Worm (Caenorhabditis elegans): ENCODE results near the gene cls-2.

Gene cls-2

ce11 chrIII:9081763-9082162 lies 26.9 kb downstream of the cls-2 start, which contains the start of gene far-2:
Gene far-2 (plus strand): TSS chrIII:9081828.
- TF ChIP-seq hpl-2 (GFP tag; optimal IDR thresholded peaks at IDR 0.05) (no peak), lin-39 (tag; optimal IDR thresholded peaks at IDR 0.05) (no peak), fos-1 (tag; optimal IDR thresholded peaks at IDR 0.05) (no peak), ces-1 (GFP tag; optimal IDR thresholded peaks at IDR 0.05) (no peak), ceh-82 (tag; optimal IDR thresholded peaks at IDR 0.05) (no peak), egl-27 (tag; optimal IDR thresholded peaks at IDR 0.05) (no peak), nhr-84 (tag; optimal IDR thresholded peaks at IDR 0.05) (no peak), ets-5 (GFP tag; IDR thresholded peaks at IDR 0.05) (no peak), nhr-28 (tag; optimal IDR thresholded peaks at IDR 0.05) (no peak), snpc-4 (tag; optimal IDR thresholded peaks at IDR 0.05) (no peak), pqm-1 (tag; optimal IDR thresholded peaks at IDR 0.05) (no peak), pax-3 (tag; optimal IDR thresholded peaks at IDR 0.05) (no peak), pag-3 (tag; optimal IDR thresholded peaks at IDR 0.05; ENCODE audit: borderline replicate concordance, insufficient read depth) (no peak), ceh-90 (tag; optimal IDR thresholded peaks at IDR 0.05) (no peak), lsy-2 (tag; optimal IDR thresholded peaks at IDR 0.05) (no peak), ceh-8 (GFP tag; optimal IDR thresholded peaks at IDR 0.05) (no peak), unc-98 (GFP tag; IDR thresholded peaks at IDR 0.05) (no peak), fkh-10 (GFP tag; optimal IDR thresholded peaks at IDR 0.05) (no peak)

DNA sequence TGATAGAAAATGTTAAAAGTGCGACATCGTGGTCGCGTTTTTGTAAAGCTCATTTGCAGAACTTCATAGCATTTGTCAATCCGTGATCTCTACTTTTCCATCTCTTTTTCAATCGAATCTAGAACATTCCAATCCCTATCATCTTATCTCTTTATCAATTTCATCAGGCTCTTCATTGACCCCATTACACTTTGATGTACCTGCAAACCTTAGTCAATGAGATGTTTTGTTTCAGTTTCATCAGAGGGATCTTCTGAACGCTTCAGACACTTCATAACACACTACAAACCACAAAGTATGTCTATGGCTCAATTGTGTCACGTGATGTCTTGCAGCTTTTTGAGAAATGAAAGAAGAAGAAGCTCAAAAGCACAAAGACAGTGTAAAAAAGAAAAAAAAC lies 28.3 kb downstream of the cls-2 start:
- TF ChIP-seq mef-2 (tag; optimal IDR thresholded peaks at IDR 0.05), result no peak
- no peak for TF ChIP-seq grh-1 (GFP tag; IDR thresholded peaks at IDR 0.05)
- no peak for TF ChIP-seq sox-4 (tag; optimal IDR thresholded peaks at IDR 0.05)
- TF ChIP-seq elt-2 (tag; optimal IDR thresholded peaks at IDR 0.05), result no peak
- no peak for TF ChIP-seq ztf-11 (tag; optimal IDR thresholded peaks at IDR 0.05)
- peak; percentile 62 for TF ChIP-seq nhr-71 (tag; optimal IDR thresholded peaks at IDR 0.05)
- no peak for TF ChIP-seq mab-9 (GFP tag; IDR thresholded peaks at IDR 0.05)
- TF ChIP-seq snu-23 (GFP tag; optimal IDR thresholded peaks at IDR 0.05), result peak; percentile 24
- no peak for TF ChIP-seq ces-1 (GFP tag; optimal IDR thresholded peaks at IDR 0.05)
- TF ChIP-seq nhr-237 (tag; optimal IDR thresholded peaks at IDR 0.05), result no peak
- no peak for TF ChIP-seq jun-1 (tag; optimal IDR thresholded peaks at IDR 0.05)
- TF ChIP-seq lin-14 (GFP tag; optimal IDR thresholded peaks at IDR 0.05), result peak; percentile 22
- TF ChIP-seq lsy-2 (tag; optimal IDR thresholded peaks at IDR 0.05), result peak in 1 of 2 experiments; percentile 18
- peak; percentile 23 for TF ChIP-seq rnt-1 (tag; optimal IDR thresholded peaks at IDR 0.05)

DNA sequence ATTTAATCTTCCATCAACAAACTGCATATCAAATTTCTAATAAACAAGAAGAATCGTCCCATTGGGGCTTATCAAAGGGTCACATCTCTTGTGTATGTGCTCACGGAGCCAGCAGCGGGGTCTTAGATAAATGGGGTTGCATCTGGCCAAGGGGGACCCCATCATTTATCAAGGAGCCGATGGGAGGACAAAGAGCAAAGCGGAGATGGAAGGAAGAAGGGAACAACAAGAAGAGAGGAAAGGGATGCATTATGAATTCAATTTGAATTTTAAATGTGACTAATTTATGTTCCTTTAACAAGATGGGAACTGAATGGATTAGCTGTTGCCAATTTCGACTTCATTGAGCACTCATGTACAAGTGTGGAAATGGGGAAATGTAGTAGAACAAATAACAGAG lies 29.5 kb downstream of the cls-2 start:
- TF ChIP-seq mep-1 (tag; optimal IDR thresholded peaks at IDR 0.05) (no peak), snu-23 (GFP tag; optimal IDR thresholded peaks at IDR 0.05) (peak; percentile 3), pax-3 (tag; optimal IDR thresholded peaks at IDR 0.05) (no peak), zip-4 (GFP tag; optimal IDR thresholded peaks at IDR 0.05) (no peak), swsn-7 (tag; optimal IDR thresholded peaks at IDR 0.05) (no peak), nhr-19 (GFP tag; conservative IDR thresholded peaks at IDR 0.05) (no peak), jun-1 (tag; optimal IDR thresholded peaks at IDR 0.05) (no peak), nhr-76 (tag; optimal IDR thresholded peaks at IDR 0.05) (no peak), lin-15B (tag; optimal IDR thresholded peaks at IDR 0.05) (no peak), irx-1 (tag; optimal IDR thresholded peaks at IDR 0.05) (no peak), C34B4.2 (tag; optimal IDR thresholded peaks at IDR 0.05) (no peak), lin-14 (GFP tag; optimal IDR thresholded peaks at IDR 0.05) (peak; percentile 50), ceh-90 (tag; optimal IDR thresholded peaks at IDR 0.05) (no peak), nhr-71 (tag; optimal IDR thresholded peaks at IDR 0.05) (peak; percentile 27), efl-3 (GFP tag; optimal IDR thresholded peaks at IDR 0.05) (no peak), fos-1 (tag; optimal IDR thresholded peaks at IDR 0.05) (no peak), fkh-10 (GFP tag; optimal IDR thresholded peaks at IDR 0.05) (no peak), aha-1 (tag; optimal IDR thresholded peaks at IDR 0.05) (no peak), fkh-4 (tag; optimal IDR thresholded peaks at IDR 0.05; ENCODE audit: borderline replicate concordance) (no peak), ceh-88 (GFP tag; IDR thresholded peaks at IDR 0.05) (no peak), efl-1 (optimal IDR thresholded peaks at IDR 0.05) (no peak), efl-1 (GFP tag; optimal IDR thresholded peaks at IDR 0.05 in 1 of 2) (peak in 1 of 2 experiments; percentile 74), ama-1 (optimal IDR thresholded peaks at IDR 0.05) (no peak), rnt-1 (tag; optimal IDR thresholded peaks at IDR 0.05) (peak; percentile 23), sup-37 (GFP tag; optimal IDR thresholded peaks at IDR 0.05) (no peak), mdl-1 (tag; optimal IDR thresholded peaks at IDR 0.05) (no peak), lin-13 (GFP tag; optimal IDR thresholded peaks at IDR 0.05) (no peak), lin-39 (tag; optimal IDR thresholded peaks at IDR 0.05) (peak; percentile 21), hlh-4 (tag; optimal IDR thresholded peaks at IDR 0.05) (no peak), skn-1 (tag; optimal IDR thresholded peaks at IDR 0.05) (no peak)

Measured in whole organism, L1 larva.